Fruit fly (Drosophila melanogaster): ENCODE results near the gene CG3337.
A peak's percentile ranks its signal among the peaks of the same experiment; 100 is the strongest.

CG3337 gene

DNA sequence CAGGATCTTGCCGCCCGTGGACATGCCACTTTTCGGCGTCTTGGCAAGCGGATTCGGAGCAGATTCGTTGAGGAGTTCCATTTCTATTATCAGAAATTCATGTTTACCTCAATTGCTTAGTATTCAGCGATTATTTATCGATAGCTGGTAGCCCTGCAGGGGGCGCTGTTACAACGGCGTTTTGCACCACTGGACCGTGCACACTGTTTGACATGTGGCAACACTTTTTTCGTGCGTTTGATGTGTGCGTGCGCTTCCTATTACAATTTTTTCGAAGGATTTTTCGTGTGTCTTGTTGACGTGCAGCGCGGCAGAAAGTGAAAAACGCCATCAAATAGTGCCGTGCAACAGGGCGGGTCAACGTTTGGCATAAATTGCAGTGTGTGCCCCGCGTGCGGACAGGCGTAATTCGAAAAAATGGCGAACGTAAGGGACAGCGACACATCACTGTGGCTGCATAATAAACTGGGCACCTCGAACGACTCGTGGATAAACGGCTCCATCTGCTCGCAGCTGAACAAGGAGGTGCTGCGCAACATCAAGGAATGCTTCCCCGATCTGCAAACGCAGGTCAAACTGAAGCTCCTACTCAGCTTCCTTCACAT is at the start of gene CG3337, which contains the start of gene Nelf-A:
Gene CG3337, minus strand, starts transcription at position 132 of the 605 bp plus-strand sequence.
Gene Nelf-A, plus strand, starts transcription at position 252 of the 605 bp plus-strand sequence.
- peak; percentile 7 for TF ChIP-seq fru (GFP tag; optimal IDR thresholded peaks at IDR 0.05)
- peak; percentile 71 for TF ChIP-seq sv (GFP tag; optimal IDR thresholded peaks at IDR 0.05)
- TF ChIP-seq Rel (GFP tag; optimal IDR thresholded peaks at IDR 0.05): no peak
- peak; percentile 46 for TF ChIP-seq Rel (tag; optimal IDR thresholded peaks at IDR 0.05)
- no peak for TF ChIP-seq Vsx2 (GFP tag; optimal IDR thresholded peaks at IDR 0.05; ENCODE audit: partially characterized antibody)
- no peak for TF ChIP-seq Hr78 (GFP tag; optimal IDR thresholded peaks at IDR 0.05)
- TF ChIP-seq N (GFP tag; optimal IDR thresholded peaks at IDR 0.05): peak; percentile 48
- peak; percentile 21 for TF ChIP-seq Dif (GFP tag; optimal IDR thresholded peaks at IDR 0.05; ENCODE audit: partially characterized antibody)
- no peak for TF ChIP-seq sage (GFP tag; optimal IDR thresholded peaks at IDR 0.05)
- TF ChIP-seq Mio (GFP tag; optimal IDR thresholded peaks at IDR 0.05): no peak
- peak; percentile 35 for TF ChIP-seq psq (GFP tag; optimal IDR thresholded peaks at IDR 0.05)
- TF ChIP-seq br (GFP tag; optimal IDR thresholded peaks at IDR 0.05): peak; percentile 47
- no peak for TF ChIP-seq usp (GFP tag; optimal IDR thresholded peaks at IDR 0.05)
- peak; percentile 65 for TF ChIP-seq CG9705 (GFP tag; optimal IDR thresholded peaks at IDR 0.05)
- no peak for TF ChIP-seq GATAd (GFP tag; optimal IDR thresholded peaks at IDR 0.05)
- TF ChIP-seq HLH106 (tag; optimal IDR thresholded peaks at IDR 0.05): peak; percentile 51
- peak; percentile 79 for TF ChIP-seq rgr (GFP tag; optimal IDR thresholded peaks at IDR 0.05)
- peak; percentile 50 for TF ChIP-seq ey (GFP tag; optimal IDR thresholded peaks at IDR 0.05)
- peak; percentile 90 for TF ChIP-seq Hr83 (GFP tag; optimal IDR thresholded peaks at IDR 0.05; ENCODE audit: poor library complexity, severe bottlenecking)
- TF ChIP-seq h (GFP tag; optimal IDR thresholded peaks at IDR 0.05): peak; percentile 73
- peak; percentile 79 for TF ChIP-seq Myc (optimal IDR thresholded peaks at IDR 0.05)
- peak in 1 of 2 experiments; percentile 63 for TF ChIP-seq foxo (GFP tag; optimal IDR thresholded peaks at IDR 0.05)
- peak; percentile 36 for TF ChIP-seq Sp1 (GFP tag; optimal IDR thresholded peaks at IDR 0.05)

DNA sequence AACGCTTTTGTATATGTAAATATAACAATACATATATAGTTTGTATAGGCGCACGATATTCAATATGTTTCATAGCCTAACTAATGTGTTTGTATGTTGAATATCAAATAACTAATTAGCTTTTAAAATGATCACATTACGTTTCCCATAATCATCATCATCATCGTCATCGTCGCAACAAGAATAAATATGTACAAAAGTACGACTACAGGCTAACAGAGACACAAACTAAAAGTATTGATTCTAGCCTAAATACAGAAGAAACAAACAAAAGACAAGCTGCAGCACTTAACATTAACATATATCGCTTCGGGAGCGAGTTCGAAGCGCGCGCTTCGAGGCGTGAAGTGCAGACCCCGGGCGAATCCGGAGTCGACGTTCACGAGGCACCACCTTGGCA is 47.8 kb upstream of the CG3337 start:
- TF ChIP-seq CG9705 (GFP tag; optimal IDR thresholded peaks at IDR 0.05): no peak
- no peak for TF ChIP-seq sv (GFP tag; optimal IDR thresholded peaks at IDR 0.05)
- TF ChIP-seq Myc (optimal IDR thresholded peaks at IDR 0.05): no peak
- TF ChIP-seq Sp1 (GFP tag; optimal IDR thresholded peaks at IDR 0.05): no peak
- TF ChIP-seq Abd-B (GFP tag; optimal IDR thresholded peaks at IDR 0.05): no peak
- TF ChIP-seq N (GFP tag; optimal IDR thresholded peaks at IDR 0.05): no peak

DNA sequence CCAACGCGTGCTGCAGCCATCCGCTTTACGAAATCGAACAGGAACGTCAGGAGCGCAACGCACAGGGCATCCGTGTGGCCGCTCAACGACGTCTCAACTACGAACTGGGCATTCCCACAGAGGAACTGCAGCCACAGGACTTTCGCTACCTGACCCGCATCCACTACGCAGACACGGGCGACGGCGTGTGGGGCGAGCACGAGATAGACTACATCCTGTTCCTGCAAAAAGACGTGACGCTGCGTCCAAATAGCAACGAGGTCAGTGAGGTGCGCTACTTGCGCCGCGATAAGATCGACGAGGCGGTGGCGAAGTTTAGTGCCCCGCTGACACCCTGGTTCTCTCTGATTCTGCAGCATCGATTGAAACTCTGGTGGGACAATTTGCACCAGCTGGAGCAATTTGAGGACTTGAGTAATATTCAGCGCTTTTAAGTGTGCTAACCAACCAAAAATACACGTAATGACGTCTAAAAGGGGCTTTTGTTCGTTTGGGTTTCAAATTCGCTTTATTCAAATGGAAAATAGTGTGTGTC is 47.3 kb upstream of the CG3337 start:
- TF ChIP-seq brk (GFP tag; optimal IDR thresholded peaks at IDR 0.05) (no peak), Hr83 (GFP tag; optimal IDR thresholded peaks at IDR 0.05; ENCODE audit: poor library complexity, severe bottlenecking) (no peak)

DNA sequence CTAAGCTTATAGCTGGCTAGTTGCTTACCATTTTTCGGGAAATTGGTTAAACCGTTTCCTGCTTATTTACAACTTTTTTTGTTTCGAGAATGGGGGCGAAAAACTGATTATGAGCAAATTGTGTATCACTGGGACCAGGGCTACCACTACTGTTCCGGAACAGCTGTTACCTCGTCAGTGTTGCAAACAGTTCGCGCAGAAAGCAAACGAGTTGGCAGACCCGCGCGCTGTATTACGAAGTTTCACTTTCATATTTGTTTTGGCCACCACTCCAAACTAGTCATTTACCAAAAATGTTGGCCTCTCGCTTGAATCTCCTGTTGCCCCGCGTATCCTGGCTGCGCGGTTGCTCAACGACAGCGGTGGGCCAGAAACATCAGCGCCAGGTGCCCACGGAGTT is 46.5 kb upstream of the CG3337 start, which contains the start of the genes AP-2sigma and Idi:
Gene AP-2sigma, minus strand, starts transcription at position 153 of the 400 bp plus-strand sequence.
Gene Idi, plus strand, starts transcription at position 204 of the 400 bp plus-strand sequence.
- no peak for TF ChIP-seq psq (GFP tag; optimal IDR thresholded peaks at IDR 0.05)
- no peak for TF ChIP-seq Jra (GFP tag; optimal IDR thresholded peaks at IDR 0.05)
- no peak for TF ChIP-seq fru (GFP tag; optimal IDR thresholded peaks at IDR 0.05)
- peak; percentile 32 for TF ChIP-seq HLH106 (tag; optimal IDR thresholded peaks at IDR 0.05)
- TF ChIP-seq OdsH (GFP tag; optimal IDR thresholded peaks at IDR 0.05): peak; percentile 4
- peak in 1 of 2 experiments; percentile 58 for TF ChIP-seq foxo (GFP tag; optimal IDR thresholded peaks at IDR 0.05)
- no peak for TF ChIP-seq Myc (optimal IDR thresholded peaks at IDR 0.05)
- TF ChIP-seq GATAd (GFP tag; optimal IDR thresholded peaks at IDR 0.05): no peak
- TF ChIP-seq Sp1 (GFP tag; optimal IDR thresholded peaks at IDR 0.05): peak; percentile 30
- TF ChIP-seq dmrt93B (GFP tag; optimal IDR thresholded peaks at IDR 0.05): no peak
- peak; percentile 23 for TF ChIP-seq br (GFP tag; optimal IDR thresholded peaks at IDR 0.05)
- no peak for TF ChIP-seq ey (GFP tag; optimal IDR thresholded peaks at IDR 0.05)
- no peak for TF ChIP-seq pan (optimal IDR thresholded peaks at IDR 0.05)
- TF ChIP-seq CG32264 (GFP tag; optimal IDR thresholded peaks at IDR 0.05): no peak
- no peak for TF ChIP-seq jim (GFP tag; optimal IDR thresholded peaks at IDR 0.05)
- TF ChIP-seq Dif (GFP tag; optimal IDR thresholded peaks at IDR 0.05; ENCODE audit: partially characterized antibody): peak; percentile 8
- TF ChIP-seq woc (GFP tag; optimal IDR thresholded peaks at IDR 0.05): no peak
- no peak for TF ChIP-seq Mio (GFP tag; optimal IDR thresholded peaks at IDR 0.05)
- no peak for TF ChIP-seq Abd-B (GFP tag; optimal IDR thresholded peaks at IDR 0.05)
- no peak for TF ChIP-seq Vsx2 (GFP tag; optimal IDR thresholded peaks at IDR 0.05; ENCODE audit: partially characterized antibody)
- no peak for TF ChIP-seq dl (GFP tag; optimal IDR thresholded peaks at IDR 0.05; ENCODE audit: insufficient read depth in 1 of 2, partially characterized antibody in 2 of 2)
- no peak for TF ChIP-seq CrebA (GFP tag; optimal IDR thresholded peaks at IDR 0.05; ENCODE audit: borderline replicate concordance)
- TF ChIP-seq Hr83 (GFP tag; optimal IDR thresholded peaks at IDR 0.05; ENCODE audit: poor library complexity, severe bottlenecking): peak; percentile 37
- TF ChIP-seq h (GFP tag; optimal IDR thresholded peaks at IDR 0.05): peak; percentile 47
- TF ChIP-seq brk (GFP tag; optimal IDR thresholded peaks at IDR 0.05): no peak
- no peak for TF ChIP-seq dsf (GFP tag; optimal IDR thresholded peaks at IDR 0.05; ENCODE audit: borderline replicate concordance)
- TF ChIP-seq Hnf4 (GFP tag; optimal IDR thresholded peaks at IDR 0.05): peak; percentile 15
- TF ChIP-seq CG9705 (GFP tag; optimal IDR thresholded peaks at IDR 0.05): no peak
- no peak for TF ChIP-seq Rel (GFP tag; optimal IDR thresholded peaks at IDR 0.05)
- peak; percentile 48 for TF ChIP-seq Rel (tag; optimal IDR thresholded peaks at IDR 0.05)
- no peak for TF ChIP-seq lola (GFP tag; optimal IDR thresholded peaks at IDR 0.05)
- no peak for TF ChIP-seq usp (GFP tag; optimal IDR thresholded peaks at IDR 0.05)
- no peak for TF ChIP-seq tai (GFP tag; optimal IDR thresholded peaks at IDR 0.05)
- TF ChIP-seq Hr78 (GFP tag; optimal IDR thresholded peaks at IDR 0.05): no peak
- no peak for TF ChIP-seq N (GFP tag; optimal IDR thresholded peaks at IDR 0.05)
- TF ChIP-seq sv (GFP tag; optimal IDR thresholded peaks at IDR 0.05): no peak
- no peak for TF ChIP-seq sage (GFP tag; optimal IDR thresholded peaks at IDR 0.05)
- peak; percentile 57 for TF ChIP-seq rgr (GFP tag; optimal IDR thresholded peaks at IDR 0.05)
